Fruit fly (Drosophila melanogaster) whole organism, embryonic: ENCODE results near the gene aralar1.

Experiments used
- Abd-B ChIP-seq: fragments of 200-800 bp; sonication (Bioruptor generic); optimal IDR thresholded peaks from 2 replicates; lab custom pipeline; 2018; ENCODE audit warnings: missing biosample characterization, mild to moderate bottlenecking, missing genetic modification characterization, moderate library complexity
- Awh ChIP-seq: fragments of 200-800 bp; sonication (Bioruptor generic); IDR thresholded peaks from 2 replicates; pipeline ENCODE4, ENCODE4 v1.3.6; 2022; ENCODE audit warnings: missing biosample characterization, missing genetic modification characterization
- CG11695 ChIP-seq: fragments of 200-800 bp; sonication (Bioruptor generic); IDR thresholded peaks from 3 replicates; pipeline ENCODE4 v1.3.6; 2022; ENCODE audit warnings: missing biosample characterization, missing genetic modification characterization
- CG12391 ChIP-seq: fragments of 200-800 bp; sonication (Bioruptor generic); optimal IDR thresholded peaks from 3 replicates; lab custom pipeline; 2018; ENCODE audit warnings: missing biosample characterization, mild to moderate bottlenecking, missing genetic modification characterization, moderate library complexity
- CG12942 ChIP-seq: fragments of 200-800 bp; sonication (Bioruptor generic); optimal IDR thresholded peaks from 3 replicates; lab custom pipeline; 2016; ENCODE audit warnings: missing biosample characterization, missing genetic modification characterization
- CG14710 ChIP-seq: fragments of 200-800 bp; sonication (Bioruptor generic); optimal IDR thresholded peaks from 3 replicates; lab custom pipeline; 2019; ENCODE audit warnings: missing biosample characterization, mild to moderate bottlenecking, missing genetic modification characterization, moderate library complexity
- CG16779 ChIP-seq: fragments of 200-800 bp; sonication (Bioruptor generic); IDR thresholded peaks from 2 replicates; pipeline ENCODE4 v1.3.6; 2022; ENCODE audit warnings: missing biosample characterization, missing genetic modification characterization
- CG17359 ChIP-seq: fragments of 200-800 bp; sonication (Bioruptor generic); optimal IDR thresholded peaks from 3 replicates; lab custom pipeline; 2018; ENCODE audit warnings: missing biosample characterization, mild to moderate bottlenecking, missing genetic modification characterization, moderate library complexity
- CG17829 ChIP-seq: fragments of 200-800 bp; optimal IDR thresholded peaks from 2 replicates; lab custom pipeline; 2019; ENCODE audit warnings: missing biosample characterization, mild to moderate bottlenecking, missing genetic modification characterization, moderate library complexity
- CG2120 ChIP-seq: fragments of 200-800 bp; sonication (Bioruptor generic); optimal IDR thresholded peaks from 3 replicates; lab custom pipeline; 2016; ENCODE audit warnings: missing biosample characterization, missing genetic modification characterization
- CG4707 ChIP-seq: fragments of 200-800 bp; sonication (Bioruptor generic); optimal IDR thresholded peaks from 2 replicates; lab custom pipeline; 2018; ENCODE audit warnings: missing biosample characterization, mild to moderate bottlenecking, missing genetic modification characterization, moderate library complexity
- CG7745 ChIP-seq: fragments of 200-800 bp; sonication (Bioruptor generic); optimal IDR thresholded peaks from 2 replicates; lab custom pipeline; 2018; ENCODE audit warnings: missing biosample characterization, mild to moderate bottlenecking, missing genetic modification characterization, moderate library complexity
- CG7786 ChIP-seq: fragments of 200-800 bp; sonication (Bioruptor generic); optimal IDR thresholded peaks from 2 replicates; lab custom pipeline; 2016; ENCODE audit warnings: missing biosample characterization, missing genetic modification characterization
- CG8089 ChIP-seq: fragments of 200-800 bp; sonication (Bioruptor generic); optimal IDR thresholded peaks from 3 replicates; lab custom pipeline; 2016; ENCODE audit warnings: missing biosample characterization, missing genetic modification characterization
- CG8359 ChIP-seq: fragments of 200-800 bp; sonication (Bioruptor generic); optimal IDR thresholded peaks from 2 replicates; lab custom pipeline; 2017; ENCODE audit warnings: missing biosample characterization, mild to moderate bottlenecking, missing genetic modification characterization, borderline replicate concordance
- Dp ChIP-seq: fragments of 200-800 bp; sonication (Bioruptor generic); optimal IDR thresholded peaks from 2 replicates; lab custom pipeline; 2018; ENCODE audit warnings: missing biosample characterization, mild to moderate bottlenecking, missing genetic modification characterization, moderate library complexity
- Fer2 ChIP-seq: fragments of 200-800 bp; sonication (Bioruptor generic); optimal IDR thresholded peaks from 2 replicates; lab custom pipeline; 2018; ENCODE audit warnings: missing biosample characterization, mild to moderate bottlenecking, missing genetic modification characterization, moderate library complexity
- Hand ChIP-seq: fragments of 200-800 bp; sonication (Bioruptor generic); optimal IDR thresholded peaks from 2 replicates; lab custom pipeline; 2017; ENCODE audit warnings: mild to moderate bottlenecking, missing biosample characterization, missing genetic modification reagents, missing genetic modification characterization
- Lhr ChIP-seq: fragments of 200-800 bp; sonication (Bioruptor generic); optimal IDR thresholded peaks from 3 replicates; lab custom pipeline; 2017; ENCODE audit warnings: mild to moderate bottlenecking, missing biosample characterization, missing genetic modification reagents, missing genetic modification characterization
- Max ChIP-seq: fragments of 200-800 bp; sonication (Bioruptor generic); optimal IDR thresholded peaks from 2 replicates; lab custom pipeline; 2016; ENCODE audit warnings: missing biosample characterization, mild to moderate bottlenecking, missing genetic modification characterization
- Med ChIP-seq: fragments of 200-800 bp; sonication (Bioruptor generic); peaks from one replicate; lab custom pipeline; 2016; ENCODE audit warnings: missing biosample characterization, missing genetic modification characterization, mild to moderate bottlenecking, inconsistent platforms, moderate library complexity
- Nf-YB ChIP-seq: fragments of 200-800 bp; sonication (Bioruptor generic); optimal IDR thresholded peaks from 3 replicates; lab custom pipeline; 2019; ENCODE audit warnings: missing biosample characterization, mild to moderate bottlenecking, missing genetic modification characterization, moderate library complexity
- Oli ChIP-seq: fragments of 200-800 bp; sonication (Bioruptor generic); optimal IDR thresholded peaks from 2 replicates; lab custom pipeline; 2018; ENCODE audit warnings: missing biosample characterization, mild to moderate bottlenecking, missing genetic modification characterization, moderate library complexity
- Six4 ChIP-seq: fragments of 200-800 bp; sonication (Bioruptor generic); optimal IDR thresholded peaks from 2 replicates; lab custom pipeline; 2016; ENCODE audit warnings: missing biosample characterization, missing genetic modification characterization
- Vsx1 ChIP-seq: fragments of 200-800 bp; sonication (Bioruptor generic); optimal IDR thresholded peaks from 2 replicates; lab custom pipeline; 2017; ENCODE audit warnings: missing biosample characterization, mild to moderate bottlenecking, missing genetic modification characterization, missing genetic modification reagents
- bigmax ChIP-seq: fragments of 200-800 bp; sonication (Bioruptor generic); optimal IDR thresholded peaks from 2 replicates; lab custom pipeline; 2018; ENCODE audit warnings: missing biosample characterization, mild to moderate bottlenecking, missing genetic modification characterization
- cad ChIP-seq: fragments of >200 bp; optimal IDR thresholded peaks from 2 replicates; lab custom pipeline; 2017; ENCODE audit warnings: missing biosample characterization, missing genetic modification characterization
- crp ChIP-seq, 2 experiments: fragments of 200-800 bp; sonication (Bioruptor generic); optimal IDR thresholded peaks; 2 replicates in 1 of 2; 3 replicates in 1 of 2; lab custom pipeline; 2017; ENCODE audit warnings: missing biosample characterization in 2 of 2, missing genetic modification characterization in 2 of 2, mild to moderate bottlenecking in 1 of 2, moderate library complexity in 1 of 2
- dmrt11E ChIP-seq: fragments of 200-800 bp; sonication (Bioruptor generic); optimal IDR thresholded peaks from 3 replicates; lab custom pipeline; 2018; ENCODE audit warnings: missing biosample characterization, mild to moderate bottlenecking, missing genetic modification characterization, moderate library complexity
- en ChIP-seq: fragments of 200-800 bp; sonication (Bioruptor generic); optimal IDR thresholded peaks from 2 replicates; lab custom pipeline; 2016; ENCODE audit warnings: missing biosample characterization, missing genetic modification characterization
- exex ChIP-seq: fragments of 200-800 bp; sonication (Bioruptor generic); optimal IDR thresholded peaks from 4 replicates; lab custom pipeline; 2018; ENCODE audit warnings: missing biosample characterization, mild to moderate bottlenecking, missing genetic modification characterization, moderate library complexity
- fd102C ChIP-seq: fragments of 200-800 bp; sonication (Bioruptor generic); optimal IDR thresholded peaks from 2 replicates; lab custom pipeline; 2018; ENCODE audit warnings: missing biosample characterization, mild to moderate bottlenecking, missing genetic modification characterization, moderate library complexity
- grau ChIP-seq: fragments of 200-800 bp; optimal IDR thresholded peaks from 3 replicates; lab custom pipeline; 2019; ENCODE audit warnings: missing biosample characterization, mild to moderate bottlenecking, missing genetic modification characterization, moderate library complexity
- gro ChIP-seq: fragments of 200-800 bp; sonication (Bioruptor generic); optimal IDR thresholded peaks from 2 replicates; lab custom pipeline; 2016; ENCODE audit warnings: missing biosample characterization, missing genetic modification characterization
- inv ChIP-seq: fragments of 200-800 bp; sonication (Bioruptor generic); IDR thresholded peaks from 2 replicates; pipeline ENCODE4 v1.3.6; 2022; ENCODE audit warnings: missing biosample characterization, missing genetic modification characterization; ENCODE audit not compliant: partially characterized antibody
- klu ChIP-seq: fragments of 200-800 bp; sonication (Bioruptor generic); IDR thresholded peaks from 2 replicates; pipeline ENCODE4 v1.3.6; 2022; ENCODE audit warnings: missing biosample characterization, missing genetic modification characterization
- lab ChIP-seq: fragments of 200-800 bp; sonication (Bioruptor generic); optimal IDR thresholded peaks from 3 replicates; lab custom pipeline; 2017; ENCODE audit warnings: missing biosample characterization, missing genetic modification characterization, mild to moderate bottlenecking, moderate library complexity, missing genetic modification reagents
- mirr ChIP-seq: fragments of 200-800 bp; sonication (Bioruptor generic); optimal IDR thresholded peaks from 3 replicates; lab custom pipeline; 2018; ENCODE audit warnings: missing biosample characterization, mild to moderate bottlenecking, missing genetic modification characterization
- nerfin-2 ChIP-seq: fragments of 200-800 bp; sonication (Bioruptor generic); IDR thresholded peaks from 2 replicates; pipeline ENCODE4 v1.3.6; 2022; ENCODE audit warnings: missing biosample characterization, missing genetic modification characterization; ENCODE audit not compliant: partially characterized antibody
- otp ChIP-seq: fragments of 200-800 bp; sonication (Bioruptor generic); IDR thresholded peaks from 3 replicates; pipeline ENCODE4, ENCODE4 v1.3.6; 2022; ENCODE audit warnings: missing biosample characterization, missing genetic modification characterization
- pho ChIP-seq: fragments of 200-800 bp; sonication (Bioruptor generic); optimal IDR thresholded peaks from 2 replicates; lab custom pipeline; 2016; ENCODE audit warnings: missing biosample characterization, missing genetic modification characterization
- pita ChIP-seq: fragments of 200-800 bp; sonication (Bioruptor generic); optimal IDR thresholded peaks from 2 replicates; lab custom pipeline; 2017; ENCODE audit warnings: missing biosample characterization, mild to moderate bottlenecking, missing genetic modification characterization
- slp2 ChIP-seq: fragments of 200-800 bp; sonication (Bioruptor generic); optimal IDR thresholded peaks from 2 replicates; lab custom pipeline; 2016; ENCODE audit warnings: missing biosample characterization, missing genetic modification characterization
- ssp ChIP-seq: fragments of 200-800 bp; sonication (Bioruptor generic); IDR thresholded peaks from 2 replicates; pipeline ENCODE4 v1.3.6; 2022; ENCODE audit warnings: missing biosample characterization, missing genetic modification characterization
- trem ChIP-seq: fragments of 200-800 bp; optimal IDR thresholded peaks from 3 replicates; lab custom pipeline; 2019; ENCODE audit warnings: missing biosample characterization, mild to moderate bottlenecking, missing genetic modification characterization, moderate library complexity
- twi ChIP-seq: fragments of 200-800 bp; optimal IDR thresholded peaks from 2 replicates; lab custom pipeline; 2019; ENCODE audit warnings: missing biosample characterization, mild to moderate bottlenecking, missing genetic modification characterization, moderate library complexity
- usp ChIP-seq: fragments of >200 bp; optimal IDR thresholded peaks from 2 replicates; lab custom pipeline; 2017; ENCODE audit warnings: missing biosample characterization, missing genetic modification characterization
- vvl ChIP-seq: fragments of 200-800 bp; sonication (Bioruptor generic); IDR thresholded peaks from 2 replicates; pipeline ENCODE4 v1.3.6; 2022; ENCODE audit warnings: missing biosample characterization, missing genetic modification characterization

Gene aralar1

DNA sequence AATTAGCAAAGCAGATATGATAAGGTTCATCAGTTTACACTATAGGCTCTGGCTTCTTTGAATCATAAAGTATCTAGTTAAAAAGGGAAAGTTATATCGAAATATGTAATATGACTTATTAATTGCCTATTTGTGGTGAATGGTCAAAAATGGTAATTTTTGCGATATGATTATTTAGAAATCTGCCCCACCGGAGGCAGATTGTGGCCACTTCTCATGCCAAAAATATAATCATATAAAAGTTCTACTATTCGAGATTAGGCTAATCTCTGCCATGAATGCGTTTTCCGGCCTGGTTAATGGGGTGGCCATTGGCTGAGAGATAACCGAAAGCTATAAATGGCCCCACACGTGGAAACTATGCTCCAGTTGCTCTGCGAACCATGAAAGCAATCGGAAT is 27.2 kb downstream of the aralar1 start, which contains the start of gene CG15533 (continued):
- TF ChIP-seq CG12942 (GFP tag; lab: Kevin White, UChicago), result no peak
- TF ChIP-seq pho (GFP tag; lab: Kevin White, UChicago), result no peak
- no peak for TF ChIP-seq Med (GFP tag; lab: Kevin White, UChicago)
- TF ChIP-seq CG4707, result no peak
- TF ChIP-seq inv (GFP tag; lab: Robert Waterston, UW), result no peak
- no peak for TF ChIP-seq vvl (GFP tag; lab: Robert Waterston, UW)
- TF ChIP-seq Six4 (GFP tag; lab: Kevin White, UChicago), result no peak
- TF ChIP-seq Dp (GFP tag; lab: Kevin White, UChicago), result no peak
- TF ChIP-seq CG14710 (tag; lab: Kevin White, UChicago), result no peak
- peak; percentile 88 for TF ChIP-seq exex

DNA sequence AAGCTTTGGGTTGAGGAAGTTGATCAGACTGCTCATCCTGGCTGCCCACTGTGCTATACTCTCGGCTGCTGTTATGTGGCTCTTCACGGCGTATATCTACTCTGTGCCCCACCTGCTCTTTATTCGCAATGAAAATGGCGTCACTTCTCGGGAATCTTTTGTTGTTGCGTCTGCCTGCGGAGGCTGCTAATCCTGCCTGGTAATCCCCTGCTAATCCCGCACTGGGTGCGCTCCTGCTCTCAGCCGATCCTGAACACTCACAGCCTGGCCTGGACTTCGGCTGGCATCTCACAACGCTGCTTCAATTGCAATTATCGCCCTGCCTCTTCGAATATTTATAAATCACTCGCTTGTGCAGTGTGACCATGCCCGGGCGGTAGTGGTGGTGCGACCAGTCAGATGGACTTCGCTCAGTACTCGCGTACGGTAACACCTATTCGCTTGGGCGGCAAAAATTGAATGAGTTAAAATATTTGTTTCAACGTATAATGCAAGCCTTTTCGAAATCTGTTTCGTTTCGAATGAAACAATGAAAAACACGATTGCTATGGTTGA is 27.8 kb downstream of the aralar1 start, which contains the start of gene CG2218:
Gene CG2218, minus strand, starts transcription at position 472 of the 555 bp plus-strand sequence.
- no peak for TF ChIP-seq CG16779 (GFP tag; lab: Robert Waterston, UW)
- TF ChIP-seq cad, result no peak
- no peak for TF ChIP-seq dmrt11E (tag; lab: Kevin White, UChicago)
- TF ChIP-seq Lhr, result peak; percentile 25
- TF ChIP-seq lab (GFP tag; lab: Kevin White, UChicago), result no peak
- no peak for TF ChIP-seq CG7786 (GFP tag; lab: Kevin White, UChicago)
- TF ChIP-seq Oli (tag; lab: Kevin White, UChicago), result no peak
- TF ChIP-seq CG2120 (GFP tag; lab: Kevin White, UChicago), result peak; percentile 19
- no peak for TF ChIP-seq CG8359 (GFP tag; lab: Kevin White, UChicago)
- TF ChIP-seq grau (tag; lab: Kevin White, UChicago), result no peak
- no peak for TF ChIP-seq Max
- TF ChIP-seq twi (tag; lab: Kevin White, UChicago), result no peak
- no peak for TF ChIP-seq CG17359 (tag; lab: Kevin White, UChicago)
- no peak for TF ChIP-seq Hand (GFP tag; lab: Kevin White, UChicago)
- no peak for TF ChIP-seq Vsx1 (GFP tag; lab: Kevin White, UChicago)
- no peak for TF ChIP-seq klu (GFP tag; lab: Robert Waterston, UW)
- no peak for TF ChIP-seq nerfin-2
- no peak for TF ChIP-seq bigmax
- peak; percentile 43 for TF ChIP-seq mirr (GFP tag; lab: Kevin White, UChicago)
- no peak for TF ChIP-seq Fer2
- TF ChIP-seq gro (GFP tag; lab: Kevin White, UChicago), result peak; percentile 46
- no peak for TF ChIP-seq en
- TF ChIP-seq CG11695 (GFP tag; lab: Robert Waterston, UW), result no peak
- no peak for TF ChIP-seq slp2
- TF ChIP-seq vvl (GFP tag; lab: Robert Waterston, UW), result peak; percentile 28; the same call in 1 of the 2 replicates
- no peak for TF ChIP-seq otp (GFP tag; lab: Robert Waterston, UW)
- TF ChIP-seq Abd-B (GFP tag; lab: Kevin White, UChicago), result no peak
- TF ChIP-seq pita (GFP tag; lab: Kevin White, UChicago), result no peak
- no peak for TF ChIP-seq Awh (GFP tag; lab: Robert Waterston, UW)
- peak in 1 of 2 experiments; percentile 68 for TF ChIP-seq crp (GFP tag; optimal IDR thresholded peaks at IDR 0.05; lab: Kevin White, UChicago)
- no peak for TF ChIP-seq CG8089 (GFP tag; lab: Kevin White, UChicago)
- no peak for TF ChIP-seq fd102C
- no peak for TF ChIP-seq CG7745
- no peak for TF ChIP-seq CG17829 (tag; lab: Kevin White, UChicago)
- TF ChIP-seq Dp (GFP tag; lab: Kevin White, UChicago), result peak; percentile 98
- TF ChIP-seq ssp (GFP tag; lab: Robert Waterston, UW), result no peak
- TF ChIP-seq CG12391 (tag; lab: Kevin White, UChicago), result no peak
- TF ChIP-seq usp (GFP tag; lab: Kevin White, UChicago), result no peak
- TF ChIP-seq trem (tag; lab: Kevin White, UChicago), result peak; percentile 76
- TF ChIP-seq Nf-YB (GFP tag; lab: Kevin White, UChicago), result no peak
